Worm (Caenorhabditis elegans) whole organism, young adult: Measurements from ENCODE around the gene mlt-8.
"Not testable (repeated sequence)": the region's sequence is repeated elsewhere in the genome, so short reads cannot be mapped to it uniquely, and the experiment has no call there.

Source experiments
- C06A6.2 ChIP-seq: fragments of 200-800 bp; sonication (Bioruptor generic); conservative IDR thresholded peaks from 2 replicates; pipeline ENCODE4 v1.3.6; 2022; ENCODE audit warnings: missing genetic modification characterization, missing compliant biosample characterization
- F37B4.10 ChIP-seq: fragments of 200-800 bp; sonication (Bioruptor generic); IDR thresholded peaks from 2 replicates; pipeline ENCODE4 v1.3.6; 2022; ENCODE audit warnings: missing genetic modification characterization, missing compliant biosample characterization
- F39B2.1 ChIP-seq: fragments of 200-800 bp; sonication (Bioruptor generic); IDR thresholded peaks from 2 replicates; pipeline ENCODE4 v1.3.6; 2022; ENCODE audit warnings: missing genetic modification reagents, missing genetic modification characterization, missing compliant biosample characterization
- T07F8.4 ChIP-seq: sonication (generic microtip); optimal IDR thresholded peaks from 2 replicates; lab custom pipeline; 2016; ENCODE audit warnings: mild to moderate bottlenecking, missing genetic modification characterization, moderate library complexity, missing compliant biosample characterization
- T26A5.8 ChIP-seq: sonication (generic microtip); optimal IDR thresholded peaks from 2 replicates; lab custom pipeline; 2016; ENCODE audit warnings: missing genetic modification characterization, missing compliant biosample characterization
- Y67H2A.10 ChIP-seq: fragments of 200-800 bp; sonication (Bioruptor generic); conservative IDR thresholded peaks from 2 replicates; pipeline ENCODE4 v1.3.6; 2022; ENCODE audit warnings: missing genetic modification reagents, missing genetic modification characterization, missing compliant biosample characterization
- aptf-2 ChIP-seq: fragments of 200-800 bp; sonication (Bioruptor generic); conservative IDR thresholded peaks from 2 replicates; pipeline ENCODE4 v1.3.6; 2022; ENCODE audit warnings: missing genetic modification reagents, missing genetic modification characterization, missing compliant biosample characterization
- athp-1 ChIP-seq: sonication (generic microtip); optimal IDR thresholded peaks from 2 replicates; lab custom pipeline; 2017; ENCODE audit warnings: mild to moderate bottlenecking, missing genetic modification characterization, missing compliant biosample characterization
- bed-2 ChIP-seq: fragments of 200-800 bp; sonication (Bioruptor generic); IDR thresholded peaks from 2 replicates; pipeline ENCODE4 v1.3.6; 2022; ENCODE audit warnings: missing genetic modification reagents, missing genetic modification characterization, missing compliant biosample characterization
- cebp-1 ChIP-seq, 2 experiments: fragments of 200-800 bp in 1 of 2; sonication (Bioruptor generic) in 1 of 2; sonication (generic microtip) in 1 of 2; IDR thresholded peaks in 1 of 2; optimal IDR thresholded peaks in 1 of 2; 2 replicates each; pipeline versions ENCODE4 v1.3.6 to Lab custom; 2017 to 2022; ENCODE audit warnings: missing compliant biosample characterization in 2 of 2, missing genetic modification characterization in 2 of 2, mild to moderate bottlenecking in 1 of 2, missing genetic modification reagents in 1 of 2, moderate library complexity in 1 of 2
- ceh-79 ChIP-seq: sonication (generic microtip); optimal IDR thresholded peaks from 2 replicates; lab custom pipeline; 2017; ENCODE audit warnings: mild to moderate bottlenecking, missing genetic modification characterization, missing compliant biosample characterization
- dox-1 ChIP-seq: fragments of 200-800 bp; sonication (Bioruptor generic); IDR thresholded peaks from 2 replicates; pipeline ENCODE4 v1.3.6; 2022; ENCODE audit warnings: missing genetic modification reagents, missing genetic modification characterization, missing compliant biosample characterization
- dpff-1 ChIP-seq: sonication (generic microtip); optimal IDR thresholded peaks from 2 replicates; lab custom pipeline; 2017; ENCODE audit warnings: mild to moderate bottlenecking, missing genetic modification characterization, missing compliant biosample characterization
- efl-1 ChIP-seq: fragments of 150-350 bp; optimal IDR thresholded peaks from 2 replicates; lab custom pipeline; 2014; ENCODE audit warnings: missing biosample characterization, missing genetic modification reagents, missing genetic modification characterization
- ekl-4 ChIP-seq: fragments of 200-800 bp; sonication (Bioruptor generic); IDR thresholded peaks from 2 replicates; pipeline ENCODE4 v1.3.6; 2022; ENCODE audit warnings: missing genetic modification reagents, missing genetic modification characterization, missing compliant biosample characterization
- fkh-3 ChIP-seq: sonication (generic microtip); optimal IDR thresholded peaks from 2 replicates; lab custom pipeline; 2016; ENCODE audit warnings: mild to moderate bottlenecking, missing genetic modification characterization, missing compliant biosample characterization
- hmg-20 ChIP-seq: fragments of 200-800 bp; sonication (Bioruptor generic); IDR thresholded peaks from 2 replicates; pipeline ENCODE4 v1.3.6; 2022; ENCODE audit warnings: missing genetic modification reagents, missing genetic modification characterization, missing compliant biosample characterization
- hrde-1 ChIP-seq: sonication (generic microtip); optimal IDR thresholded peaks from 2 replicates; lab custom pipeline; 2016; ENCODE audit warnings: missing genetic modification characterization, mild to moderate bottlenecking, missing compliant biosample characterization, moderate library complexity, missing genotype, missing genetic modification reagents, borderline replicate concordance
- lin-40 ChIP-seq: sonication (generic microtip); optimal IDR thresholded peaks from 2 replicates; lab custom pipeline; 2016; ENCODE audit warnings: missing genetic modification characterization, mild to moderate bottlenecking, missing compliant biosample characterization, missing genotype, missing genetic modification reagents
- lir-1 ChIP-seq: fragments of 200-800 bp; sonication (Bioruptor generic); conservative IDR thresholded peaks from 2 replicates; pipeline ENCODE4 v1.3.6; 2022; ENCODE audit warnings: missing genetic modification reagents, missing genetic modification characterization, missing compliant biosample characterization
- lsy-27 ChIP-seq: sonication (generic microtip); optimal IDR thresholded peaks from 2 replicates; lab custom pipeline; 2017; ENCODE audit warnings: missing genetic modification characterization, mild to moderate bottlenecking, missing compliant biosample characterization, antibody characterized with exemption, missing genotype, borderline replicate concordance; ENCODE audit not compliant: insufficient read depth
- nfya-1 ChIP-seq: sonication (generic microtip); optimal IDR thresholded peaks from 2 replicates; lab custom pipeline; 2017; ENCODE audit warnings: antibody characterized with exemption, missing compliant biosample characterization, missing genetic modification characterization, borderline replicate concordance; ENCODE audit not compliant: insufficient read depth
- nfya-2 ChIP-seq: fragments of 200-800 bp; sonication (Bioruptor generic); IDR thresholded peaks from 2 replicates; pipeline ENCODE4 v1.3.6; 2022; ENCODE audit warnings: missing genetic modification reagents, missing genetic modification characterization, missing compliant biosample characterization
- nhr-179 ChIP-seq: sonication (generic microtip); optimal IDR thresholded peaks from 2 replicates; lab custom pipeline; 2016; ENCODE audit warnings: mild to moderate bottlenecking, missing genetic modification characterization, missing compliant biosample characterization
- nhr-80 ChIP-seq: sonication (generic microtip); optimal IDR thresholded peaks from 2 replicates; lab custom pipeline; 2016; ENCODE audit warnings: missing genetic modification characterization, missing compliant biosample characterization
- nhr-90 ChIP-seq: sonication (generic microtip); optimal IDR thresholded peaks from 2 replicates; lab custom pipeline; 2016; ENCODE audit warnings: missing genotype, mild to moderate bottlenecking, missing genetic modification characterization, missing compliant biosample characterization
- rcor-1 ChIP-seq: fragments of 200-800 bp; sonication (Bioruptor generic); IDR thresholded peaks from 2 replicates; pipeline ENCODE4 v1.3.6; 2022; ENCODE audit warnings: missing genetic modification reagents, missing genetic modification characterization, missing compliant biosample characterization
- sea-2 ChIP-seq: fragments of 200-800 bp; sonication (Bioruptor generic); IDR thresholded peaks from 2 replicates; pipeline ENCODE4 v1.3.6; 2022; ENCODE audit warnings: missing genetic modification characterization, missing compliant biosample characterization
- snpc-1.1 ChIP-seq: sonication (generic microtip); optimal IDR thresholded peaks from 2 replicates; lab custom pipeline; 2017; ENCODE audit warnings: missing genetic modification characterization, mild to moderate bottlenecking, missing compliant biosample characterization, antibody characterized with exemption, moderate library complexity, missing genotype, missing genetic modification reagents; ENCODE audit not compliant: insufficient read depth
- sptf-2 ChIP-seq: fragments of 200-800 bp; sonication (Bioruptor generic); optimal IDR thresholded peaks from 2 replicates; lab custom pipeline; 2018; ENCODE audit warnings: mild to moderate bottlenecking, missing genetic modification characterization, missing compliant biosample characterization
- tlf-1 ChIP-seq: fragments of 200-800 bp; sonication (Bioruptor generic); optimal IDR thresholded peaks from 2 replicates; lab custom pipeline; 2018; ENCODE audit warnings: mild to moderate bottlenecking, missing genetic modification characterization, missing compliant biosample characterization
- ztf-18 ChIP-seq: sonication (generic microtip); optimal IDR thresholded peaks from 2 replicates; lab custom pipeline; 2016; ENCODE audit warnings: missing genotype, mild to moderate bottlenecking, missing genetic modification characterization, missing compliant biosample characterization
- ztf-28 ChIP-seq: fragments of 200-800 bp; sonication (Bioruptor generic); IDR thresholded peaks from 2 replicates; pipeline ENCODE4 v1.3.6; 2022; ENCODE audit warnings: missing genetic modification reagents, missing genetic modification characterization, missing compliant biosample characterization

Gene mlt-8

ce11 chrII:612361-612760, 40.5 kb upstream of the mlt-8 start, which contains the start of gene clec-118:
Gene clec-118 (minus strand): TSS chrII:612461.
- TF ChIP-seq lin-40 (tag; lab: Kevin White, UChicago); ceh-79 (tag; lab: Kevin White, UChicago); F37B4.10: not testable (repeated sequence)

- TF ChIP-seq ekl-4 (GFP tag; lab: Robert Waterston, UW): no peak
- TF ChIP-seq ztf-28 (GFP tag; lab: Robert Waterston, UW): no peak
- TF ChIP-seq athp-1 (tag; lab: Kevin White, UChicago): no peak
- no peak for TF ChIP-seq T07F8.4
- no peak for TF ChIP-seq dpff-1
- TF ChIP-seq, all 124 proteins: peak for 0
These were observed 36.8 kb upstream of the mlt-8 start, which contains the start of gene W04H10.1 for ce11 chrII:608757-609156. Gene W04H10.1 (plus strand): TSS chrII:609057.

ce11 chrII:608341-608740, 36.4 kb upstream of the mlt-8 start, which contains the start of gene W04H10.6:
Gene W04H10.6 (minus strand): TSS chrII:608441.
- TF ChIP-seq cebp-1 (GFP tag; IDR thresholded peaks at IDR 0.05; lab: Robert Waterston, UW) (no peak), cebp-1 (tag; optimal IDR thresholded peaks at IDR 0.05; lab: Kevin White, UChicago) (no peak), T26A5.8 (tag; lab: Kevin White, UChicago) (no peak), fkh-3 (tag; lab: Kevin White, UChicago) (no peak), sptf-2 (GFP tag; lab: Kevin White, UChicago) (no peak), snpc-1.1 (tag; lab: Kevin White, UChicago) (no peak), aptf-2 (GFP tag; lab: Robert Waterston, UW) (no peak), athp-1 (tag; lab: Kevin White, UChicago) (no peak), nfya-1 (no peak), lir-1 (GFP tag; lab: Robert Waterston, UW) (no peak), nfya-2 (GFP tag; lab: Robert Waterston, UW) (no peak), efl-1 (GFP tag; lab: Kevin White, UChicago) (no peak), hrde-1 (tag; lab: Kevin White, UChicago) (no peak)

- TF ChIP-seq ztf-18 (tag; lab: Kevin White, UChicago) (no peak), rcor-1 (GFP tag; lab: Robert Waterston, UW) (no peak), tlf-1 (GFP tag; lab: Kevin White, UChicago) (no peak), C06A6.2 (GFP tag; lab: Robert Waterston, UW) (no peak), Y67H2A.10 (GFP tag; lab: Robert Waterston, UW) (no peak), athp-1 (tag; lab: Kevin White, UChicago) (no peak), lsy-27 (tag; lab: Kevin White, UChicago) (no peak), bed-2 (no peak), dox-1 (GFP tag; lab: Robert Waterston, UW) (no peak), fkh-3 (tag; lab: Kevin White, UChicago) (no peak), nhr-80 (tag; lab: Kevin White, UChicago) (no peak), nhr-179 (no peak), F39B2.1 (GFP tag; lab: Robert Waterston, UW) (no peak), hmg-20 (no peak), nhr-90 (tag; lab: Kevin White, UChicago) (no peak), sea-2 (no peak)
These were observed 34.1 kb upstream of the mlt-8 start, which contains the start of gene W04H10.5 for ce11 chrII:606033-606432. Gene W04H10.5 (plus strand): TSS chrII:606333.
